Fruit fly (Drosophila melanogaster): ENCODE data around the gene pira.

Gene pira

dm6 chrX:12754348-12754733, 9.1 kb downstream of the pira start (continued):
- peak; percentile 33 for TF ChIP-seq YL-1 (GFP tag; optimal IDR thresholded peaks at IDR 0.05)
- TF ChIP-seq CG2199 (GFP tag; IDR thresholded peaks at IDR 0.05): peak; percentile 80; the same call in 2 of the 3 replicates
- peak; percentile 54 for TF ChIP-seq NC2β (GFP tag; optimal IDR thresholded peaks at IDR 0.05)
- peak; percentile 3 for TF ChIP-seq eyg (GFP tag; optimal IDR thresholded peaks at IDR 0.05)
- TF ChIP-seq ken (GFP tag; IDR thresholded peaks at IDR 0.05): peak; percentile 91
- peak; percentile 52 for TF ChIP-seq en (GFP tag; optimal IDR thresholded peaks at IDR 0.05)
- peak; percentile 92 for TF ChIP-seq CG16815 (GFP tag; optimal IDR thresholded peaks at IDR 0.05)
- TF ChIP-seq dmrt99B (tag; optimal IDR thresholded peaks at IDR 0.05): peak; percentile 90
- peak; percentile 91; the same call in 1 of the 2 replicates for TF ChIP-seq CG8765 (GFP tag; IDR thresholded peaks at IDR 0.05)
- peak; percentile 91 for TF ChIP-seq Xbp1 (GFP tag; optimal IDR thresholded peaks at IDR 0.05)
- peak; percentile 85 for TF ChIP-seq GATAe (GFP tag; conservative IDR thresholded peaks at IDR 0.05)
- TF ChIP-seq tgo (GFP tag; IDR thresholded peaks at IDR 0.05): peak; percentile 95
- TF ChIP-seq CG18011 (GFP tag; optimal IDR thresholded peaks at IDR 0.05): peak; percentile 72
- TF ChIP-seq HmgZ (tag; optimal IDR thresholded peaks at IDR 0.05): peak; percentile 91
- peak; percentile 67 for TF ChIP-seq CG8290 (GFP tag; optimal IDR thresholded peaks at IDR 0.05)
- TF ChIP-seq CG8290 (tag; optimal IDR thresholded peaks at IDR 0.05): peak in 1 of 2 experiments; percentile 94
- TF ChIP-seq NC2α (GFP tag; optimal IDR thresholded peaks at IDR 0.05): peak; percentile 62
- peak; percentile 82 for TF ChIP-seq CG8944 (GFP tag; optimal IDR thresholded peaks at IDR 0.05)
- TF ChIP-seq HHEX (GFP tag; optimal IDR thresholded peaks at IDR 0.05): peak; percentile 88
- TF ChIP-seq CG15514 (GFP tag; optimal IDR thresholded peaks at IDR 0.05): peak; percentile 85
- TF ChIP-seq scrt (GFP tag; optimal IDR thresholded peaks at IDR 0.05): peak; percentile 82
- TF ChIP-seq croc (GFP tag; conservative IDR thresholded peaks at IDR 0.05): peak; percentile 88
- TF ChIP-seq D19A (tag; optimal IDR thresholded peaks at IDR 0.05): peak; percentile 75
- TF ChIP-seq CG17186 (GFP tag; optimal IDR thresholded peaks at IDR 0.05): peak; percentile 47
- peak; percentile 89 for TF ChIP-seq CG43689 (GFP tag; IDR thresholded peaks at IDR 0.05)
- peak; percentile 88 for TF ChIP-seq CG2712 (tag; optimal IDR thresholded peaks at IDR 0.05)
- peak; percentile 95 for TF ChIP-seq gem (tag; optimal IDR thresholded peaks at IDR 0.05)
- TF ChIP-seq CG6272 (GFP tag; IDR thresholded peaks at IDR 0.05): peak; percentile 93
- TF ChIP-seq gt (GFP tag; IDR thresholded peaks at IDR 0.05): peak; percentile 60; the same call in 1 of the 2 replicates
- TF ChIP-seq CG2120 (GFP tag; optimal IDR thresholded peaks at IDR 0.05): peak; percentile 98
- TF ChIP-seq CG12299 (tag; optimal IDR thresholded peaks at IDR 0.05): peak; percentile 82
- TF ChIP-seq CG18262 (tag; optimal IDR thresholded peaks at IDR 0.05): peak; percentile 84
- peak; percentile 70 for TF ChIP-seq CG3407 (GFP tag; optimal IDR thresholded peaks at IDR 0.05)
- peak; percentile 38 for TF ChIP-seq CG4707 (GFP tag; optimal IDR thresholded peaks at IDR 0.05)
- peak; percentile 60 for TF ChIP-seq kay (GFP tag; optimal IDR thresholded peaks at IDR 0.05)
- TF ChIP-seq CG12769 (tag; optimal IDR thresholded peaks at IDR 0.05): peak; percentile 91
- TF ChIP-seq Elba2 (GFP tag; optimal IDR thresholded peaks at IDR 0.05): no peak
- peak; percentile 75 for TF ChIP-seq CG10959 (GFP tag; IDR thresholded peaks at IDR 0.05)
- peak; percentile 97 for TF ChIP-seq E2f1 (GFP tag; IDR thresholded peaks at IDR 0.05)
- TF ChIP-seq vnd (GFP tag; IDR thresholded peaks at IDR 0.05; ENCODE audit: partially characterized antibody): no peak
- TF ChIP-seq gsb-n (tag; optimal IDR thresholded peaks at IDR 0.05): peak; percentile 53
- peak; percentile 82 for TF ChIP-seq fu2 (GFP tag; optimal IDR thresholded peaks at IDR 0.05)
- TF ChIP-seq CG7987 (GFP tag; optimal IDR thresholded peaks at IDR 0.05): no peak
- peak; percentile 98 for TF ChIP-seq Rfx (GFP tag; IDR thresholded peaks at IDR 0.05)
- TF ChIP-seq chif (GFP tag; optimal IDR thresholded peaks at IDR 0.05): peak; percentile 69 to 83
- TF ChIP-seq CG5180 (GFP tag; optimal IDR thresholded peaks at IDR 0.05): peak; percentile 32
- TF ChIP-seq unc-4 (GFP tag; IDR thresholded peaks at IDR 0.05; ENCODE audit: partially characterized antibody): no peak
- peak; percentile 82 for TF ChIP-seq CG10462 (GFP tag; optimal IDR thresholded peaks at IDR 0.05)
- no peak for TF ChIP-seq HLHmδ (GFP tag; optimal IDR thresholded peaks at IDR 0.05)
- peak; percentile 91 for TF ChIP-seq gcm2 (GFP tag; optimal IDR thresholded peaks at IDR 0.05)
- TF ChIP-seq salm (tag; optimal IDR thresholded peaks at IDR 0.05): peak; percentile 71

All from whole organism, embryonic.